Worm (Caenorhabditis elegans): ENCODE measurements around the gene srv-8.

ce11 chrV:13394968-13395367, 25.6 kb downstream of the srv-8 start:
- TF ChIP-seq ztf-11 (tag; optimal IDR thresholded peaks at IDR 0.05) (no peak), blmp-1 (tag; optimal IDR thresholded peaks at IDR 0.05; ENCODE audit: insufficient read depth) (no peak), snpc-4 (tag; optimal IDR thresholded peaks at IDR 0.05) (no peak), unc-55 (GFP tag; optimal IDR thresholded peaks at IDR 0.05) (no peak), R02D3.7 (tag; optimal IDR thresholded peaks at IDR 0.05) (no peak), lsy-2 (tag; optimal IDR thresholded peaks at IDR 0.05) (no peak)
